Fruit fly (Drosophila melanogaster): Measurements from ENCODE around the gene CG9213.

- no peak for TF ChIP-seq h (optimal IDR thresholded peaks at IDR 0.05)
- TF ChIP-seq Myc (optimal IDR thresholded peaks at IDR 0.05), result no peak
- no peak for TF ChIP-seq insv (optimal IDR thresholded peaks at IDR 0.05)
- TF ChIP-seq psq (optimal IDR thresholded peaks at IDR 0.05), result no peak
- TF ChIP-seq Sin3A (optimal IDR thresholded peaks at IDR 0.05), result no peak
- TF ChIP-seq ttk (optimal IDR thresholded peaks at IDR 0.05), result no peak
Measured at dm6 chrX:15568983-15569370, 5.4 kb downstream of the CG9213 start, which contains the start of gene CG7860.
